Fruit fly (Drosophila melanogaster) whole organism, pupa: Measurements from ENCODE around the gene CG43254.
A peak's percentile ranks its signal among the peaks of the same experiment; 100 is the strongest.

ENCODE experiments used
- CG10348 ChIP-seq: fragments of 200-800 bp; sonication (Bioruptor generic); IDR thresholded peaks from 2 replicates; pipeline ENCODE4 v1.3.6; 2022; ENCODE audit warnings: missing biosample characterization, missing genetic modification characterization
- CG12605 ChIP-seq: fragments of 200-800 bp; sonication (Bioruptor generic); IDR thresholded peaks from 2 replicates; pipeline ENCODE4 v1.3.6; 2022; ENCODE audit warnings: missing biosample characterization, missing genetic modification characterization
- CG13204 ChIP-seq: fragments of 200-800 bp; sonication (Bioruptor generic); optimal IDR thresholded peaks from 2 replicates; lab custom pipeline; 2018; ENCODE audit warnings: missing biosample characterization, mild to moderate bottlenecking, missing genetic modification characterization, moderate library complexity
- CG14655 ChIP-seq: fragments of 200-800 bp; sonication (Bioruptor generic); optimal IDR thresholded peaks from 3 replicates; lab custom pipeline; 2017; ENCODE audit warnings: mild to moderate bottlenecking, missing biosample characterization, missing genetic modification reagents, missing genetic modification characterization
- CG15710 ChIP-seq: fragments of 200-800 bp; sonication (Bioruptor generic); optimal IDR thresholded peaks from 2 replicates; lab custom pipeline; 2018; ENCODE audit warnings: missing biosample characterization, mild to moderate bottlenecking, missing genetic modification characterization, moderate library complexity
- CG17806 ChIP-seq: fragments of 200-800 bp; sonication (Bioruptor generic); optimal IDR thresholded peaks from 2 replicates; lab custom pipeline; 2018; ENCODE audit warnings: missing biosample characterization, mild to moderate bottlenecking, missing genetic modification characterization, moderate library complexity
- CG32121 ChIP-seq: fragments of 200-800 bp; sonication (Bioruptor generic); IDR thresholded peaks from 2 replicates; pipeline ENCODE4 v1.3.6; 2022; ENCODE audit warnings: missing biosample characterization, missing genetic modification characterization
- CG34367 ChIP-seq: fragments of 200-800 bp; sonication (Bioruptor generic); optimal IDR thresholded peaks from 2 replicates; lab custom pipeline; 2018; ENCODE audit warnings: missing biosample characterization, mild to moderate bottlenecking, missing genetic modification characterization
- CG4496 ChIP-seq: fragments of 200-800 bp; sonication (Bioruptor generic); IDR thresholded peaks from 3 replicates; pipeline ENCODE4 v1.3.6; 2022; ENCODE audit warnings: missing biosample characterization, missing genetic modification characterization
- CG8159 ChIP-seq: fragments of 200-800 bp; sonication (Bioruptor generic); optimal IDR thresholded peaks from 3 replicates; lab custom pipeline; 2018; ENCODE audit warnings: missing biosample characterization, mild to moderate bottlenecking, missing genetic modification characterization, moderate library complexity
- CG8301 ChIP-seq: fragments of 200-800 bp; sonication (Bioruptor generic); optimal IDR thresholded peaks from 2 replicates; lab custom pipeline; 2018; ENCODE audit warnings: missing biosample characterization, mild to moderate bottlenecking, missing genetic modification characterization
- CG9948 ChIP-seq: fragments of 200-800 bp; sonication (Bioruptor generic); optimal IDR thresholded peaks from 2 replicates; lab custom pipeline; 2018; ENCODE audit warnings: missing biosample characterization, mild to moderate bottlenecking, missing genetic modification characterization, moderate library complexity
- D1 ChIP-seq: fragments of 200-800 bp; sonication (Bioruptor generic); optimal IDR thresholded peaks from 2 replicates; lab custom pipeline; 2018; ENCODE audit warnings: missing biosample characterization, mild to moderate bottlenecking, missing genetic modification characterization, moderate library complexity
- EcR ChIP-seq: fragments of 200-800 bp; sonication (Bioruptor generic); optimal IDR thresholded peaks from 3 replicates; lab custom pipeline; 2019; ENCODE audit warnings: missing biosample characterization, missing genetic modification characterization, mild to moderate bottlenecking, moderate library complexity, missing genetic modification reagents
- Ets98B ChIP-seq: fragments of 200-800 bp; sonication (Bioruptor generic); IDR thresholded peaks from 2 replicates; pipeline ENCODE4 v1.3.6; 2022; ENCODE audit warnings: missing biosample characterization, missing genetic modification characterization
- Pif1A ChIP-seq: fragments of 200-800 bp; sonication (Bioruptor generic); optimal IDR thresholded peaks from 3 replicates; lab custom pipeline; 2016; ENCODE audit warnings: missing biosample characterization, missing genetic modification characterization
- Pif1B ChIP-seq: fragments of 200-800 bp; sonication (Bioruptor generic); optimal IDR thresholded peaks from 3 replicates; lab custom pipeline; 2016; ENCODE audit warnings: missing biosample characterization, missing genetic modification characterization
- Snoo ChIP-seq: fragments of 200-800 bp; sonication (Bioruptor generic); optimal IDR thresholded peaks from 3 replicates; lab custom pipeline; 2017; ENCODE audit warnings: missing biosample characterization, mild to moderate bottlenecking, missing genetic modification characterization, inconsistent platforms
- fd96Ca ChIP-seq: fragments of 200-800 bp; sonication (Bioruptor generic); IDR thresholded peaks from 3 replicates; pipeline ENCODE4 v1.3.6; 2022; ENCODE audit warnings: missing biosample characterization, missing genetic modification characterization
- gl ChIP-seq: fragments of 200-800 bp; sonication (Bioruptor generic); optimal IDR thresholded peaks from 2 replicates; lab custom pipeline; 2018; ENCODE audit warnings: missing biosample characterization, mild to moderate bottlenecking, missing genetic modification characterization
- rn ChIP-seq: fragments of 200-800 bp; sonication (Bioruptor generic); IDR thresholded peaks from 2 replicates; pipeline ENCODE4 v1.3.6; 2022; ENCODE audit warnings: missing biosample characterization, missing genetic modification characterization

CG43254 gene

DNA sequence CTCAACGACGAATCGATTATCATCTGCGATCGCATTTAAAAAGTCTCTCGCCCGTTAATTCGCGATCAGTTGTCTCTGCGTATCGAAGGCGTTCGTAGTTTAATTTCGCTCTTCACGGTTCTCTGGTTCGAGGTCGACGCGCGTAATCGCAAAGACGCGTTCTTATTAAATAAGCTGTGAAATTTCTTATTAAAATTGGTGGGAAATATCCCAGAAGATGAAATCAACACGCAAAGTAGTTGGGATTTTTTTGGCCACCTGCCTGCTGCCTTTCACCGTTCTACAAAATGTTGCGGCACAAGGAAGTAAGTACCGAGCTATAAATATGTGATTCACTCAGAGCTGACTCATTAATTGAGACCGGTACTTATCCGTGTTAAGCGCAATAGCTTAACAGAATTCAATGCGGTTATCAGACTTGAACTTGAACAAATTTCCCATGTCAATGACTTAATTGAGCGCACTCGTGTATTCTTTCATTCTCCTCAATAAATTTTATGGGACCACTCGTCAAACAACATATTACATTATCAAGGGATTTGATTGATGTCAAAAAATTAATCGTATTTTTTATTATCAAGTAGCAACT lies 21.7 kb upstream of the CG43254 start:
- TF ChIP-seq CG8159 (no peak), CG14655 (GFP tag; lab: Kevin White, UChicago) (no peak), CG4496 (GFP tag; lab: Robert Waterston, UW) (0 out of 3 replicates have a peak, but pooled peaks have one; percentile 29), Snoo (tag; lab: Kevin White, UChicago) (no peak)
- TF ChIP-seq, all 21 proteins: peak for 1

DNA sequence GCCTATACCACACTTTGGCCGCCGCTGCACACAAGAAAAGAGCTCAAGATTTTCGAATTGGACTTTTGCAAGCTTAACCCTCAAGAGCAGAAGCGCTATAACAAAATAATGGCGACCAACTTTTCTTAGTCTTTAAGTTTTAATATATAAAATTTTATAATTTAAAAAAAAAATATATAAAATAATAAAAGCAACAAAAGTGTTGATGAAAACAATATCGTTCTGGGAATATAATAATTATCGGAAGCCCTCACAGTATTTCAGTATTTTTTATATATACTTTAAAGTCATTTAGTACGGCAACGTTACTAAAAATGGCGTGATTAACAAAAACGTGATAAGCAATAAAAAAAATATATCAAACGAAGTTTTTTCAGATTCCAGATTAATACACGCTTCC lies 20.1 kb upstream of the CG43254 start, which contains the start of gene Sp7:
Gene Sp7, plus strand, starts transcription at position 301 of the 400 bp plus-strand sequence.
- TF ChIP-seq Pif1A (GFP tag; lab: Kevin White, UChicago) = no peak

DNA sequence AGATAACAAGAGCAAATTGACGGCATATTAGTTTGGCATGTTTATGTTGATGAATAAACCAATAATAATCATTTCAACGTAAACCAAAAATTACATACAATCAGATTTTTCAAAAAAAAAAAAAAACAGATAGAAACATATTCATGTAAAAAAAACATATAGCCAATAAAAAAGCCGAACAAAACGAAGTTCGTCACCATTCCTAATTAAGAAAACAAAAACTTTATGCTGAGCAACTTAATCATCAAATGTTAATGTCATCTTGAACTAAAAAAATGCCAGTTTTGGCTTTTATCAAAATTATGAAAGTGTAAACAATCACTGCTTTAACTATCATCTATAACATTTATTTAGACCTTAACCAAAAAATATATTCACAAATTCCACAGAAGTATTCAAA lies 18.5 kb upstream of the CG43254 start, which contains the start of gene CG10919:
Gene CG10919, plus strand, starts transcription at position 301 of the 400 bp plus-strand sequence.
- no peak for TF ChIP-seq CG12605
- TF ChIP-seq gl (tag; lab: Kevin White, UChicago) = no peak
- TF ChIP-seq rn (GFP tag; lab: Robert Waterston, UW) = no peak

DNA sequence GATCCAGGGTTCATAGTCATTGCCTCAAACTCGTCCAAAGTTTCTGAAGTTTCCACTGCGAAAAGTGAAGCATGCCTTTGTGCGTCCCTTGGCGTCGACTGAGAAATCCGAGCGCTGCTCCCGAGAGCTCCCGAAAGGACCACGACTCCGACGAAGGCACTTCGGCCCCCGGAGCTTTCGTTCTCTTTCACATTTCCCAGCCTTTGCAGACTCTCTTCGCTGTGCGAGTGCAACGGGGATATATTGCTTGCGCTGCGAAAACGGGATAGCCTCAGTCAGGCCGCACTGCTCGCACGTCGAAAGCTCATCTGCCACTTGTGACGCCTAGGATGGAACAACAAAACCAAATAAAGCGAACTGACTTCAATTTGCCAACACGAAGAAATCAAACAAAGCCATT lies 14.2 kb upstream of the CG43254 start:
- TF ChIP-seq Pif1A (GFP tag; lab: Kevin White, UChicago) = no peak
- TF ChIP-seq CG14655 (GFP tag; lab: Kevin White, UChicago) = peak; percentile 44
- TF ChIP-seq CG13204 = peak; percentile 2
- TF ChIP-seq Ets98B = no peak; the same call in 1 of the 2 replicates
- TF ChIP-seq CG4496 (GFP tag; lab: Robert Waterston, UW) = peak; percentile 66; the same call in 2 of the 3 replicates
- TF ChIP-seq CG8159 = peak; percentile 21
- TF ChIP-seq EcR (GFP tag; lab: Kevin White, UChicago) = no peak
- TF ChIP-seq Snoo (tag; lab: Kevin White, UChicago) = no peak
- no peak for TF ChIP-seq Pif1B
- TF ChIP-seq CG32121 (GFP tag; lab: Robert Waterston, UW) = no peak
- TF ChIP-seq CG34367 (tag; lab: Kevin White, UChicago) = peak; percentile 37
- TF ChIP-seq CG17806 (tag; lab: Kevin White, UChicago) = no peak
- TF ChIP-seq rn (GFP tag; lab: Robert Waterston, UW) = no peak
- TF ChIP-seq gl (tag; lab: Kevin White, UChicago) = no peak
- TF ChIP-seq CG15710 (tag; lab: Kevin White, UChicago) = no peak
- no peak for TF ChIP-seq CG9948
- TF ChIP-seq fd96Ca (GFP tag; lab: Robert Waterston, UW) = peak; percentile 16; the same call in 1 of the 3 replicates
- TF ChIP-seq D1 (tag; lab: Kevin White, UChicago) = no peak
- TF ChIP-seq CG8301 (tag; lab: Kevin White, UChicago) = peak; percentile 6
- no peak for TF ChIP-seq CG10348 (GFP tag; lab: Robert Waterston, UW)
- TF ChIP-seq CG12605 = no peak
- TF ChIP-seq, all 21 proteins: peak for 7

DNA sequence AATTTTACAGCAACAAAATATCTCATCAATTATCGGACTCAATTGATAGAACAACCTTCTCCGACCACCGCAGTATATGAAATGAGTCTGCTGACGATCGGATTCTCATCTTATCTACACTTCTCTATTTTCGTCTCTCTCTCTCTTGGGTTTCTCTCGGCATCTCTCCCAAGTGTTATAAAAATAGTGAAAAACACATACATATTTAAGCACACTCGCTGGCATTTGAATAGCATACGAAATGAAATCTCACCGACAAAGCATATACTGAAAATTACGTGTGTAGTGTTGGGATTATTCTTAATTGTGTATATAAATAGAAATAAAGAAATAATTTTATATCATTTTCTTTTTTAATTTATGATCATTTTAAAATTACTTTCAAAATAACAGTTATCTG lies 10.6 kb upstream of the CG43254 start, which contains the start of gene pyd3:
Gene pyd3, minus strand, starts transcription at position 87 of the 400 bp plus-strand sequence.
- TF ChIP-seq CG14655 (GFP tag; lab: Kevin White, UChicago) = peak; percentile 48
- no peak for TF ChIP-seq rn (GFP tag; lab: Robert Waterston, UW)
- TF ChIP-seq CG8159 = peak; percentile 45
- no peak for TF ChIP-seq Snoo (tag; lab: Kevin White, UChicago)
- TF ChIP-seq fd96Ca (GFP tag; lab: Robert Waterston, UW) = no peak
- TF ChIP-seq Ets98B = peak; percentile 50
- TF ChIP-seq CG17806 (tag; lab: Kevin White, UChicago) = no peak
- TF ChIP-seq CG15710 (tag; lab: Kevin White, UChicago) = peak; percentile 14
- peak; percentile 54; the same call in 1 of the 3 replicates for TF ChIP-seq CG4496 (GFP tag; lab: Robert Waterston, UW)
- no peak for TF ChIP-seq CG13204
- peak; percentile 12 for TF ChIP-seq Pif1B
- no peak for TF ChIP-seq Pif1A (GFP tag; lab: Kevin White, UChicago)
- TF ChIP-seq CG34367 (tag; lab: Kevin White, UChicago) = peak; percentile 31
- TF ChIP-seq CG32121 (GFP tag; lab: Robert Waterston, UW) = no peak
- TF ChIP-seq CG8301 (tag; lab: Kevin White, UChicago) = peak; percentile 35
- peak; percentile 74 for TF ChIP-seq CG12605
- TF ChIP-seq, all 21 proteins: peak for 9

DNA sequence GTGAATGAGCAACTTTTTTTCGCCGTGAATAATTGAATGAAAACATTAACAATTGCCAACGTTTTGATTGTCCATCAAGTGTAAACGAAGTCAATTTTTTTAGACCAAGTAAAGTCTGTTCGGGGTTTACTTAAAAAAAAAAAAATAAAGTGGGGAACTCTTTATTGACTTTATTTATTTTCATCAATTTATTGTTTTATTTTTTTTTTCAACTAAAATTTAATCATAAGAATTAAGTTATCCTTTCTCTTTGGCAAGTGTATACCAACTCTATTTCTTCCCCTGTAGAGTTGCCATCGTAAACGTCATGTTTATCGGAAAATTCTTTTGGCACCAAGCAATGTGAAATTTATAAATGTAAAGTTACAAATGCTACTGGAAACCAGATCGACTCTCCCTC lies 17.2 kb downstream of the CG43254 start, which contains the start of gene CG2616:
Gene CG2616, plus strand, starts transcription at position 301 of the 400 bp plus-strand sequence.
- TF ChIP-seq CG14655 (GFP tag; lab: Kevin White, UChicago) (no peak), CG32121 (GFP tag; lab: Robert Waterston, UW) (no peak), CG8301 (tag; lab: Kevin White, UChicago) (no peak), CG10348 (GFP tag; lab: Robert Waterston, UW) (no peak), CG8159 (no peak), CG34367 (tag; lab: Kevin White, UChicago) (no peak), fd96Ca (GFP tag; lab: Robert Waterston, UW) (no peak), CG4496 (GFP tag; lab: Robert Waterston, UW) (no peak), CG15710 (tag; lab: Kevin White, UChicago) (no peak), Snoo (tag; lab: Kevin White, UChicago) (no peak), CG12605 (no peak), gl (tag; lab: Kevin White, UChicago) (no peak), Ets98B (no peak), D1 (tag; lab: Kevin White, UChicago) (no peak), Pif1B (no peak), CG13204 (no peak), Pif1A (GFP tag; lab: Kevin White, UChicago) (no peak), EcR (GFP tag; lab: Kevin White, UChicago) (no peak), CG17806 (tag; lab: Kevin White, UChicago) (no peak), rn (GFP tag; lab: Robert Waterston, UW) (no peak)
